Fruit fly (Drosophila melanogaster) whole organism, embryonic: ENCODE data around the gene CG17637.
A peak's percentile ranks its signal among the peaks of the same experiment; 100 is the strongest.

Experiments used
- Adf1 ChIP-seq: fragments of 200-800 bp; sonication (Bioruptor generic); IDR thresholded peaks from 2 replicates; pipeline ENCODE4 v1.3.6; 2022; ENCODE audit warnings: missing biosample characterization, missing genetic modification characterization
- BEAF-32 ChIP-seq: fragments of 200-800 bp; sonication (Bioruptor generic); optimal IDR thresholded peaks from 3 replicates; lab custom pipeline; 2017; ENCODE audit warnings: missing biosample characterization, missing genetic modification characterization, mild to moderate bottlenecking, moderate library complexity, missing genetic modification reagents
- C15 ChIP-seq: fragments of 200-800 bp; sonication (Bioruptor generic); IDR thresholded peaks from 3 replicates; pipeline ENCODE4 v1.3.6; 2022; ENCODE audit warnings: missing biosample characterization, missing genetic modification characterization
- CG10565 ChIP-seq: fragments of 200-800 bp; sonication (Bioruptor generic); optimal IDR thresholded peaks from 3 replicates; lab custom pipeline; 2016; ENCODE audit warnings: missing biosample characterization, mild to moderate bottlenecking, missing genetic modification characterization
- CG11560 ChIP-seq: fragments of 200-800 bp; sonication (Bioruptor generic); IDR thresholded peaks from 3 replicates; pipeline ENCODE4 v1.3.6; 2022; ENCODE audit warnings: missing biosample characterization, missing genetic modification characterization
- CG11723 ChIP-seq: fragments of 200-800 bp; sonication (Bioruptor generic); optimal IDR thresholded peaks from 2 replicates; lab custom pipeline; 2017; ENCODE audit warnings: missing biosample characterization, mild to moderate bottlenecking, missing genetic modification characterization
- CG13894 ChIP-seq: fragments of 200-800 bp; sonication (Bioruptor generic); optimal IDR thresholded peaks from 3 replicates; lab custom pipeline; 2018; ENCODE audit warnings: missing biosample characterization, mild to moderate bottlenecking, missing genetic modification characterization, moderate library complexity
- CG1602 ChIP-seq: fragments of 200-800 bp; sonication (Bioruptor generic); optimal IDR thresholded peaks from 3 replicates; lab custom pipeline; 2016; ENCODE audit warnings: missing biosample characterization, missing genetic modification characterization
- CG1603 ChIP-seq: fragments of 200-800 bp; sonication (Bioruptor generic); optimal IDR thresholded peaks from 2 replicates; lab custom pipeline; 2019; ENCODE audit warnings: missing biosample characterization, mild to moderate bottlenecking, missing genetic modification characterization, moderate library complexity
- CG18262 ChIP-seq: fragments of 200-800 bp; optimal IDR thresholded peaks from 3 replicates; lab custom pipeline; 2019; ENCODE audit warnings: missing biosample characterization, mild to moderate bottlenecking, missing genetic modification characterization, moderate library complexity
- CG2712 ChIP-seq: fragments of 200-800 bp; optimal IDR thresholded peaks from 3 replicates; lab custom pipeline; 2019; ENCODE audit warnings: missing biosample characterization, mild to moderate bottlenecking, missing genetic modification characterization, moderate library complexity
- CG31388 ChIP-seq: fragments of 200-800 bp; sonication (Bioruptor generic); optimal IDR thresholded peaks from 2 replicates; lab custom pipeline; 2016; ENCODE audit warnings: missing biosample characterization, missing genetic modification characterization
- CG3995 ChIP-seq: fragments of 200-800 bp; sonication (Bioruptor generic); optimal IDR thresholded peaks from 3 replicates; lab custom pipeline; 2016; ENCODE audit warnings: missing biosample characterization, missing genetic modification characterization
- CG7963 ChIP-seq: fragments of 200-800 bp; sonication (Bioruptor generic); IDR thresholded peaks from 3 replicates; pipeline ENCODE4 v1.3.6; 2022; ENCODE audit warnings: missing biosample characterization, missing genetic modification characterization; ENCODE audit not compliant: partially characterized antibody
- CG7987 ChIP-seq: fragments of 200-800 bp; sonication (Bioruptor generic); optimal IDR thresholded peaks from 2 replicates; lab custom pipeline; 2018; ENCODE audit warnings: missing biosample characterization, mild to moderate bottlenecking, missing genetic modification characterization, moderate library complexity
- CG8281 ChIP-seq: fragments of 200-800 bp; sonication (Bioruptor generic); optimal IDR thresholded peaks from 2 replicates; lab custom pipeline; 2018; ENCODE audit warnings: missing biosample characterization, mild to moderate bottlenecking, missing genetic modification characterization, moderate library complexity
- CG8290 ChIP-seq, 3 experiments: fragments of 200-800 bp; sonication (Bioruptor generic); optimal IDR thresholded peaks; 2 replicates each; lab custom pipeline; 2016 to 2019; ENCODE audit warnings: missing biosample characterization in 3 of 3, missing genetic modification characterization in 3 of 3, mild to moderate bottlenecking in 2 of 3, moderate library complexity in 1 of 3
- CG8478 ChIP-seq: fragments of >200 bp; optimal IDR thresholded peaks from 2 replicates; lab custom pipeline; 2018
- CG9932 ChIP-seq: fragments of 200-800 bp; sonication (Bioruptor generic); IDR thresholded peaks from 2 replicates; pipeline ENCODE4 v1.3.6; 2022; ENCODE audit warnings: missing biosample characterization, missing genetic modification characterization
- CTCF ChIP-seq: fragments of 200-800 bp; sonication (Bioruptor generic); optimal IDR thresholded peaks from 2 replicates; lab custom pipeline; 2017; ENCODE audit warnings: missing biosample characterization, mild to moderate bottlenecking, missing genetic modification characterization, moderate library complexity
- D ChIP-seq, 2 experiments: fragments of 200-800 bp in 1 of 2; fragments of >200 bp in 1 of 2; sonication (Bioruptor generic) in 1 of 2; optimal IDR thresholded peaks; 2 replicates in 1 of 2; 3 replicates in 1 of 2; lab custom pipeline; 2017; ENCODE audit warnings: mild to moderate bottlenecking in 1 of 2, missing biosample characterization in 1 of 2, missing genetic modification characterization in 1 of 2, missing genetic modification reagents in 1 of 2
- D19B ChIP-seq: fragments of 200-800 bp; sonication (Bioruptor generic); optimal IDR thresholded peaks from 2 replicates; lab custom pipeline; 2017; ENCODE audit warnings: missing biosample characterization, mild to moderate bottlenecking, missing genetic modification characterization
- Deaf1 ChIP-seq: fragments of 200-800 bp; optimal IDR thresholded peaks from 3 replicates; lab custom pipeline; 2019; ENCODE audit warnings: missing biosample characterization, mild to moderate bottlenecking, missing genetic modification characterization, moderate library complexity
- Dek ChIP-seq: fragments of 200-800 bp; sonication (Bioruptor generic); optimal IDR thresholded peaks from 3 replicates; lab custom pipeline; 2019; ENCODE audit warnings: missing biosample characterization, mild to moderate bottlenecking, missing genetic modification characterization, moderate library complexity
- Doc3 ChIP-seq: fragments of 200-800 bp; sonication (Bioruptor generic); IDR thresholded peaks from 3 replicates; pipeline ENCODE4 v1.3.6; 2022; ENCODE audit warnings: missing biosample characterization, missing genetic modification characterization; ENCODE audit not compliant: partially characterized antibody
- Dp ChIP-seq: fragments of 200-800 bp; sonication (Bioruptor generic); optimal IDR thresholded peaks from 2 replicates; lab custom pipeline; 2018; ENCODE audit warnings: missing biosample characterization, mild to moderate bottlenecking, missing genetic modification characterization, moderate library complexity
- E2f1 ChIP-seq: fragments of 200-800 bp; sonication (Bioruptor generic); IDR thresholded peaks from 2 replicates; pipeline ENCODE4 v1.3.6; 2022; ENCODE audit warnings: missing biosample characterization, missing genetic modification characterization
- E2f2 ChIP-seq: fragments of 200-800 bp; sonication (Bioruptor generic); IDR thresholded peaks from 2 replicates; pipeline ENCODE4 v1.3.6; 2022; ENCODE audit warnings: missing biosample characterization, missing genetic modification characterization
- Fer1 ChIP-seq: fragments of 200-800 bp; sonication (Bioruptor generic); optimal IDR thresholded peaks from 2 replicates; lab custom pipeline; 2017; ENCODE audit warnings: missing biosample characterization, mild to moderate bottlenecking, missing genetic modification characterization
- Gsc ChIP-seq: fragments of 200-800 bp; sonication (Bioruptor generic); IDR thresholded peaks from 2 replicates; pipeline ENCODE4 v1.3.6; 2022; ENCODE audit warnings: missing biosample characterization, missing genetic modification characterization
- Hand ChIP-seq: fragments of 200-800 bp; sonication (Bioruptor generic); optimal IDR thresholded peaks from 2 replicates; lab custom pipeline; 2017; ENCODE audit warnings: mild to moderate bottlenecking, missing biosample characterization, missing genetic modification reagents, missing genetic modification characterization
- Hr78 ChIP-seq, 2 experiments: fragments of 200-800 bp in 1 of 2; fragments of >200 bp in 1 of 2; sonication (Bioruptor generic) in 1 of 2; optimal IDR thresholded peaks; 2 replicates each; lab custom pipeline; 2017 to 2019; ENCODE audit warnings: missing biosample characterization in 2 of 2, missing genetic modification characterization in 2 of 2, mild to moderate bottlenecking in 1 of 2, moderate library complexity in 1 of 2
- Lpt ChIP-seq: fragments of >200 bp; optimal IDR thresholded peaks from 2 replicates; lab custom pipeline; 2018; ENCODE audit warnings: missing biosample characterization, missing genetic modification characterization
- Myb ChIP-seq: fragments of 200-800 bp; sonication (Bioruptor generic); optimal IDR thresholded peaks from 2 replicates; lab custom pipeline; 2016; ENCODE audit warnings: missing biosample characterization, missing genetic modification characterization
- Neu2 ChIP-seq: fragments of 200-800 bp; sonication (Bioruptor generic); optimal IDR thresholded peaks from 3 replicates; lab custom pipeline; 2016; ENCODE audit warnings: missing biosample characterization, missing genetic modification characterization, borderline replicate concordance
- Six4 ChIP-seq: fragments of 200-800 bp; sonication (Bioruptor generic); optimal IDR thresholded peaks from 2 replicates; lab custom pipeline; 2016; ENCODE audit warnings: missing biosample characterization, missing genetic modification characterization
- Xbp1 ChIP-seq: fragments of 200-800 bp; sonication (Bioruptor generic); optimal IDR thresholded peaks from 3 replicates; lab custom pipeline; 2016; ENCODE audit warnings: missing biosample characterization, mild to moderate bottlenecking, missing genetic modification characterization
- ac ChIP-seq: fragments of 200-800 bp; sonication (Bioruptor generic); optimal IDR thresholded peaks from 3 replicates; lab custom pipeline; 2017; ENCODE audit warnings: missing biosample characterization, mild to moderate bottlenecking, missing genetic modification characterization
- bowl ChIP-seq: fragments of 200-800 bp; sonication (Bioruptor generic); IDR thresholded peaks from 2 replicates; pipeline ENCODE4 v1.3.6; 2022; ENCODE audit warnings: missing biosample characterization, missing genetic modification characterization
- bsh ChIP-seq, 2 experiments: fragments of 200-800 bp; sonication (Bioruptor generic); optimal IDR thresholded peaks; 2 replicates each; lab custom pipeline; 2017 to 2018; ENCODE audit warnings: mild to moderate bottlenecking in 2 of 2, missing biosample characterization in 2 of 2, missing genetic modification characterization in 2 of 2, moderate library complexity in 1 of 2
- fd102C ChIP-seq: fragments of 200-800 bp; sonication (Bioruptor generic); optimal IDR thresholded peaks from 2 replicates; lab custom pipeline; 2018; ENCODE audit warnings: missing biosample characterization, mild to moderate bottlenecking, missing genetic modification characterization, moderate library complexity
- inv ChIP-seq: fragments of 200-800 bp; sonication (Bioruptor generic); IDR thresholded peaks from 2 replicates; pipeline ENCODE4 v1.3.6; 2022; ENCODE audit warnings: missing biosample characterization, missing genetic modification characterization; ENCODE audit not compliant: partially characterized antibody
- pho ChIP-seq: fragments of 200-800 bp; sonication (Bioruptor generic); optimal IDR thresholded peaks from 2 replicates; lab custom pipeline; 2016; ENCODE audit warnings: missing biosample characterization, missing genetic modification characterization
- pnt ChIP-seq: fragments of 200-800 bp; sonication (Bioruptor generic); optimal IDR thresholded peaks from 3 replicates; lab custom pipeline; 2016; ENCODE audit warnings: missing biosample characterization, missing genetic modification characterization
- salm ChIP-seq: fragments of 200-800 bp; sonication (Bioruptor generic); optimal IDR thresholded peaks from 2 replicates; lab custom pipeline; 2018; ENCODE audit warnings: missing biosample characterization, mild to moderate bottlenecking, missing genetic modification characterization
- shn ChIP-seq: fragments of 200-800 bp; sonication (Bioruptor generic); optimal IDR thresholded peaks from 3 replicates; lab custom pipeline; 2016; ENCODE audit warnings: missing biosample characterization, missing genetic modification characterization
- sna ChIP-seq: fragments of 200-800 bp; sonication (Bioruptor generic); IDR thresholded peaks from 2 replicates; pipeline ENCODE4 v1.3.6; 2022; ENCODE audit warnings: missing biosample characterization, missing genetic modification characterization; ENCODE audit not compliant: partially characterized antibody
- vfl ChIP-seq: fragments of 200-800 bp; sonication (Bioruptor generic); optimal IDR thresholded peaks from 2 replicates; lab custom pipeline; 2016; ENCODE audit warnings: missing biosample characterization, missing genetic modification characterization

The CG17637 gene

dm6 chr3L:20540975-20541951, 37.3 kb downstream of the CG17637 start (continued):
- peak; percentile 96 for TF ChIP-seq CG3995 (GFP tag; lab: Kevin White, UChicago)
- no peak for TF ChIP-seq bsh (GFP tag; optimal IDR thresholded peaks at IDR 0.05; lab: Kevin White, UChicago)
- no peak for TF ChIP-seq Gsc (GFP tag; lab: Robert Waterston, UW)
- TF ChIP-seq CG8478 (lab: Kevin White, UChicago) = no peak
- no peak for TF ChIP-seq CG8290 (GFP tag; optimal IDR thresholded peaks at IDR 0.05; lab: Kevin White, UChicago)
- peak in 1 of 2 experiments; percentile 55 for TF ChIP-seq CG8290 (tag; optimal IDR thresholded peaks at IDR 0.05; lab: Kevin White, UChicago)
- TF ChIP-seq pnt = no peak
- TF ChIP-seq CTCF (GFP tag; lab: Kevin White, UChicago) = peak; percentile 67
- TF ChIP-seq CG1602 = no peak
- TF ChIP-seq CG31388 (GFP tag; lab: Kevin White, UChicago) = no peak
- no peak for TF ChIP-seq Neu2 (GFP tag; lab: Kevin White, UChicago)
- no peak for TF ChIP-seq shn (GFP tag; lab: Kevin White, UChicago)
- TF ChIP-seq CG13894 (tag; lab: Kevin White, UChicago) = no peak
- no peak for TF ChIP-seq inv (GFP tag; lab: Robert Waterston, UW)
- TF ChIP-seq Xbp1 (GFP tag; lab: Kevin White, UChicago) = no peak
- no peak for TF ChIP-seq CG11723 (GFP tag; lab: Kevin White, UChicago)
- no peak for TF ChIP-seq CG11560
- no peak for TF ChIP-seq CG10565
- no peak for TF ChIP-seq pho (GFP tag; lab: Kevin White, UChicago)
- no peak for TF ChIP-seq Dek (tag; lab: Kevin White, UChicago)
- TF ChIP-seq CG7963 (GFP tag; lab: Robert Waterston, UW) = 0 out of 3 replicates have a peak, but pooled peaks have one; percentile 11
- TF ChIP-seq Hr78 (GFP tag; optimal IDR thresholded peaks at IDR 0.05; lab: Kevin White, UChicago) = peak in 1 of 2 experiments; percentile 92
- TF ChIP-seq D19B (GFP tag; lab: Kevin White, UChicago) = no peak
- peak; percentile 45 for TF ChIP-seq CG1603 (tag; lab: Kevin White, UChicago)
- no peak for TF ChIP-seq C15
- no peak for TF ChIP-seq CG8281 (tag; lab: Kevin White, UChicago)
- peak; percentile 57; the same call in 1 of the 3 replicates for TF ChIP-seq Doc3
- TF ChIP-seq CG2712 (tag; lab: Kevin White, UChicago) = peak; percentile 24
- TF ChIP-seq CG9932 (GFP tag; lab: Robert Waterston, UW) = no peak
- no peak for TF ChIP-seq Adf1
- no peak for TF ChIP-seq Deaf1 (tag; lab: Kevin White, UChicago)
- no peak for TF ChIP-seq BEAF-32
- no peak for TF ChIP-seq bowl (GFP tag; lab: Robert Waterston, UW)
- TF ChIP-seq Fer1 = no peak
- no peak for TF ChIP-seq Lpt
- no peak for TF ChIP-seq vfl (GFP tag; lab: Kevin White, UChicago)
- no peak for TF ChIP-seq Hand (GFP tag; lab: Kevin White, UChicago)
- no peak for TF ChIP-seq CG18262 (tag; lab: Kevin White, UChicago)
- no peak for TF ChIP-seq fd102C (GFP tag; lab: Kevin White, UChicago)
- TF ChIP-seq E2f1 (GFP tag; lab: Robert Waterston, UW) = no peak
- no peak for TF ChIP-seq ac (GFP tag; lab: Kevin White, UChicago)
- peak; percentile 59 for TF ChIP-seq Myb
- TF ChIP-seq E2f2 = peak; percentile 85
- no peak for TF ChIP-seq CG7987 (GFP tag; lab: Kevin White, UChicago)
- no peak for TF ChIP-seq Six4 (GFP tag; lab: Kevin White, UChicago)
- no peak for TF ChIP-seq salm (tag; lab: Kevin White, UChicago)
- peak; percentile 75 for TF ChIP-seq Dp (GFP tag; lab: Kevin White, UChicago)
- TF ChIP-seq sna (GFP tag; lab: Robert Waterston, UW) = 0 out of 2 replicates have a peak, but pooled peaks have one; percentile 15
- TF ChIP-seq D (optimal IDR thresholded peaks at IDR 0.05; lab: Kevin White, UChicago) = no peak
- no peak for TF ChIP-seq D (GFP tag; optimal IDR thresholded peaks at IDR 0.05; lab: Kevin White, UChicago)
